Fruit fly (Drosophila melanogaster) whole organism, embryonic: ENCODE data around the gene vnd.

Source experiments
- CG10462 ChIP-seq: fragments of 200-800 bp; sonication (Bioruptor generic); optimal IDR thresholded peaks from 2 replicates; lab custom pipeline; 2016; ENCODE audit warnings: missing biosample characterization, missing genetic modification characterization
- CG34422 ChIP-seq: fragments of 200-800 bp; sonication (Bioruptor generic); IDR thresholded peaks from 3 replicates; pipeline ENCODE4 v1.3.6; 2022; ENCODE audit warnings: missing biosample characterization, missing genetic modification characterization
- CG6254 ChIP-seq: fragments of 200-800 bp; sonication (Bioruptor generic); optimal IDR thresholded peaks from 3 replicates; lab custom pipeline; 2017; ENCODE audit warnings: mild to moderate bottlenecking, missing biosample characterization, missing genetic modification reagents, missing genetic modification characterization
- CG6765 ChIP-seq: fragments of 200-800 bp; sonication (Bioruptor generic); optimal IDR thresholded peaks from 3 replicates; lab custom pipeline; 2017; ENCODE audit warnings: missing biosample characterization, mild to moderate bottlenecking, missing genetic modification characterization
- CoRest ChIP-seq: fragments of 200-800 bp; sonication (Bioruptor generic); optimal IDR thresholded peaks from 3 replicates; lab custom pipeline; 2018; ENCODE audit warnings: missing biosample characterization, mild to moderate bottlenecking, missing genetic modification characterization, moderate library complexity
- Stat92E ChIP-seq, 3 experiments: fragments of >200 bp in 2 of 3; fragments of 200-800 bp in 1 of 3; sonication (Bioruptor generic) in 1 of 3; optimal IDR thresholded peaks; 2 replicates each; lab custom pipeline; 2017 to 2019; ENCODE audit warnings: missing biosample characterization in 3 of 3, missing genetic modification characterization in 3 of 3, mild to moderate bottlenecking in 1 of 3, moderate library complexity in 1 of 3
- her ChIP-seq: fragments of 200-800 bp; sonication (Bioruptor generic); optimal IDR thresholded peaks from 2 replicates; lab custom pipeline; 2016; ENCODE audit warnings: missing biosample characterization, missing genetic modification characterization
- vnd ChIP-seq: fragments of 200-800 bp; sonication (Bioruptor generic); IDR thresholded peaks from 3 replicates; pipeline ENCODE4 v1.3.6; 2022; ENCODE audit warnings: missing biosample characterization, missing genetic modification characterization; ENCODE audit not compliant: partially characterized antibody

- TF ChIP-seq CG10462 (no peak), CoRest (no peak), Stat92E (GFP tag; optimal IDR thresholded peaks at IDR 0.05; lab: Kevin White, UChicago) (no peak), CG34422 (GFP tag; lab: Robert Waterston, UW) (no peak), her (GFP tag; lab: Kevin White, UChicago) (no peak), CG6254 (GFP tag; lab: Kevin White, UChicago) (no peak), CG6765 (no peak), vnd (GFP tag; lab: Robert Waterston, UW) (peak; percentile 82)
These were observed 8.6 kb downstream of the vnd start for dm6 chrX:590479-590878.
